Worm (Caenorhabditis elegans) whole organism, L2 larva: ENCODE data around the gene F08D12.3.

Experiments used
- C34F6.9 ChIP-seq: fragments of 150-350 bp; optimal IDR thresholded peaks from 2 replicates; lab custom pipeline; 2014; ENCODE audit warnings: missing biosample characterization, missing genetic modification characterization
- F13H6.1 ChIP-seq: sonication (generic microtip); optimal IDR thresholded peaks from 2 replicates; lab custom pipeline; 2016; ENCODE audit warnings: missing genetic modification characterization, missing compliant biosample characterization
- R02D3.7 ChIP-seq: fragments of 150-350 bp; optimal IDR thresholded peaks from 2 replicates; lab custom pipeline; 2014; ENCODE audit warnings: missing biosample characterization, missing genetic modification characterization
- ZK546.5 ChIP-seq: sonication (generic microtip); optimal IDR thresholded peaks from 2 replicates; lab custom pipeline; 2017; ENCODE audit warnings: missing biosample characterization, missing genetic modification characterization
- alr-1 ChIP-seq: fragments of 150-350 bp; optimal IDR thresholded peaks from 2 replicates; lab custom pipeline; 2014; ENCODE audit warnings: missing biosample characterization, missing genetic modification characterization
- ama-1 ChIP-seq: fragments of 150-350 bp; optimal IDR thresholded peaks from 2 replicates; lab custom pipeline; 2018; ENCODE audit warnings: inconsistent platforms
- blmp-1 ChIP-seq: sonication (generic microtip); optimal IDR thresholded peaks from 2 replicates; lab custom pipeline; 2017; ENCODE audit warnings: missing genetic modification characterization, mild to moderate bottlenecking, missing compliant biosample characterization, antibody characterized with exemption, moderate library complexity; ENCODE audit not compliant: insufficient read depth
- ceh-82 ChIP-seq: fragments of 150-350 bp; optimal IDR thresholded peaks from 2 replicates; lab custom pipeline; 2014; ENCODE audit warnings: missing biosample characterization, missing genetic modification characterization
- crh-2 ChIP-seq: sonication (generic microtip); optimal IDR thresholded peaks from 2 replicates; lab custom pipeline; 2017; ENCODE audit warnings: missing biosample characterization, missing genetic modification characterization
- dmd-4 ChIP-seq: sonication (generic microtip); optimal IDR thresholded peaks from 2 replicates; lab custom pipeline; 2017; ENCODE audit warnings: missing biosample characterization, missing genetic modification characterization
- egl-27 ChIP-seq: sonication (generic microtip); optimal IDR thresholded peaks from 3 replicates; lab custom pipeline; 2017; ENCODE audit warnings: missing biosample characterization, missing genetic modification reagents, missing genetic modification characterization
- elt-1 ChIP-seq: fragments of 150-350 bp; optimal IDR thresholded peaks from 2 replicates; lab custom pipeline; 2014; ENCODE audit warnings: missing biosample characterization, missing genetic modification characterization
- fos-1 ChIP-seq: fragments of 150-350 bp; optimal IDR thresholded peaks from 2 replicates; lab custom pipeline; 2014; ENCODE audit warnings: missing biosample characterization, missing genetic modification characterization
- lin-11 ChIP-seq: fragments of 150-350 bp; sonication (generic microtip); optimal IDR thresholded peaks from 2 replicates; lab custom pipeline; 2014; ENCODE audit warnings: missing biosample characterization, missing genetic modification characterization, inconsistent platforms, mixed read lengths
- lin-13 ChIP-seq: fragments of 150-350 bp; optimal IDR thresholded peaks from 2 replicates; lab custom pipeline; 2014; ENCODE audit warnings: missing biosample characterization, missing genetic modification reagents, missing genetic modification characterization
- lin-39 ChIP-seq: fragments of 150-350 bp; optimal IDR thresholded peaks from 2 replicates; lab custom pipeline; 2014; ENCODE audit warnings: missing biosample characterization, missing genetic modification reagents, missing genetic modification characterization
- lsy-2 ChIP-seq, 2 experiments: fragments of 150-350 bp in 1 of 2; sonication (generic microtip) in 1 of 2; optimal IDR thresholded peaks; 2 replicates each; lab custom pipeline; 2014 to 2017; ENCODE audit warnings: missing biosample characterization in 2 of 2, missing genetic modification characterization in 2 of 2
- mab-5 ChIP-seq: fragments of 150-350 bp; optimal IDR thresholded peaks from 2 replicates; lab custom pipeline; 2014; ENCODE audit warnings: missing biosample characterization, missing genetic modification characterization
- mbf-1 ChIP-seq: sonication (generic microtip); optimal IDR thresholded peaks from 2 replicates; lab custom pipeline; 2017; ENCODE audit warnings: missing biosample characterization, missing genetic modification characterization
- mdl-1 ChIP-seq, 2 experiments: fragments of 150-350 bp in 1 of 2; sonication (generic microtip) in 1 of 2; optimal IDR thresholded peaks; 2 replicates each; lab custom pipeline; 2017; ENCODE audit warnings: missing biosample characterization in 2 of 2, missing genetic modification characterization in 2 of 2
- nhr-10 ChIP-seq: sonication (generic microtip); optimal IDR thresholded peaks from 2 replicates; lab custom pipeline; 2017; ENCODE audit warnings: missing biosample characterization, missing genetic modification characterization
- nhr-12 ChIP-seq: fragments of 150-350 bp; optimal IDR thresholded peaks from 2 replicates; lab custom pipeline; 2014; ENCODE audit warnings: missing biosample characterization, missing genetic modification characterization
- nhr-129 ChIP-seq: fragments of 150-350 bp; optimal IDR thresholded peaks from 2 replicates; lab custom pipeline; 2014; ENCODE audit warnings: missing biosample characterization, missing genetic modification characterization
- nhr-21 ChIP-seq: fragments of 150-350 bp; optimal IDR thresholded peaks from 2 replicates; lab custom pipeline; 2014; ENCODE audit warnings: missing biosample characterization, missing genetic modification characterization
- nhr-23 ChIP-seq: fragments of 150-350 bp; optimal IDR thresholded peaks from 2 replicates; lab custom pipeline; 2014; ENCODE audit warnings: missing biosample characterization, missing genetic modification reagents, missing genetic modification characterization
- nhr-237 ChIP-seq: fragments of 150-350 bp; optimal IDR thresholded peaks from 2 replicates; lab custom pipeline; 2014; ENCODE audit warnings: missing biosample characterization, missing genetic modification characterization
- nhr-25 ChIP-seq: fragments of 150-350 bp; sonication (generic microtip); optimal IDR thresholded peaks from 3 replicates; lab custom pipeline; 2014; ENCODE audit warnings: missing biosample characterization, missing genetic modification characterization
- nhr-6 ChIP-seq: fragments of 150-350 bp; optimal IDR thresholded peaks from 2 replicates; lab custom pipeline; 2014; ENCODE audit warnings: missing biosample characterization, missing genetic modification characterization
- nhr-77 ChIP-seq: fragments of 150-350 bp; optimal IDR thresholded peaks from 2 replicates; lab custom pipeline; 2014; ENCODE audit warnings: missing biosample characterization, missing genetic modification characterization
- peb-1 ChIP-seq: fragments of 150-350 bp; optimal IDR thresholded peaks from 2 replicates; lab custom pipeline; 2014; ENCODE audit warnings: missing biosample characterization, missing genetic modification characterization
- skn-1 ChIP-seq: sonication (generic microtip); optimal IDR thresholded peaks from 2 replicates; lab custom pipeline; 2017; ENCODE audit warnings: missing biosample characterization, missing genetic modification characterization
- sma-3 ChIP-seq: sonication (generic microtip); optimal IDR thresholded peaks from 2 replicates; lab custom pipeline; 2016; ENCODE audit warnings: missing genetic modification reagents, missing genetic modification characterization, missing compliant biosample characterization
- sma-9 ChIP-seq, 2 experiments: fragments of 150-350 bp in 1 of 2; sonication (generic microtip) in 1 of 2; optimal IDR thresholded peaks; 2 replicates each; lab custom pipeline; 2014 to 2016; ENCODE audit warnings: missing genetic modification characterization in 2 of 2, mild to moderate bottlenecking in 1 of 2, missing biosample characterization in 1 of 2, missing compliant biosample characterization in 1 of 2, missing genetic modification reagents in 1 of 2, moderate library complexity in 1 of 2
- snpc-4 ChIP-seq: fragments of 150-350 bp; optimal IDR thresholded peaks from 2 replicates; lab custom pipeline; 2014; ENCODE audit warnings: missing biosample characterization, missing genetic modification characterization
- zag-1 ChIP-seq: fragments of 150-350 bp; optimal IDR thresholded peaks from 2 replicates; lab custom pipeline; 2014; ENCODE audit warnings: missing biosample characterization, missing genetic modification characterization
- ztf-4 ChIP-seq: fragments of 150-350 bp; optimal IDR thresholded peaks from 2 replicates; lab custom pipeline; 2014; ENCODE audit warnings: missing biosample characterization, missing genetic modification characterization

Gene F08D12.3

ce11 chrII:2822435-2822920, 43.1 kb downstream of the F08D12.3 start, which contains the start of the genes fut-4 and K12H6.10:
fut-4 (minus strand) TSS chrII:2822535.
K12H6.10 (plus strand) TSS chrII:2822870.
- TF ChIP-seq lsy-2 (tag; optimal IDR thresholded peaks at IDR 0.05; lab: Kevin White, UChicago) (no peak), zag-1 (tag; lab: Kevin White, UChicago) (no peak), R02D3.7 (no peak), dmd-4 (tag; lab: Kevin White, UChicago) (no peak), mab-5 (tag; lab: Kevin White, UChicago) (no peak), elt-1 (tag; lab: Kevin White, UChicago) (no peak), nhr-23 (tag; lab: Kevin White, UChicago) (no peak), nhr-237 (tag; lab: Kevin White, UChicago) (no peak), blmp-1 (tag; lab: Kevin White, UChicago) (no peak), alr-1 (no peak), lin-11 (tag; lab: Kevin White, UChicago) (no peak), snpc-4 (tag; lab: Kevin White, UChicago) (no peak), nhr-21 (tag; lab: Kevin White, UChicago) (no peak), nhr-12 (tag; lab: Kevin White, UChicago) (no peak), nhr-6 (no peak), ZK546.5 (tag; lab: Kevin White, UChicago) (no peak), ztf-4 (tag; lab: Kevin White, UChicago) (no peak)

ce11 chrII:2824169-2824568, 44.8 kb downstream of the F08D12.3 start, which contains the start of the genes K12H6.4 and K12H6.9:
K12H6.4 (minus strand) TSS chrII:2824269.
K12H6.9 (plus strand) TSS chrII:2824404.
- no peak for TF ChIP-seq skn-1 (tag; lab: Kevin White, UChicago)
- no peak for TF ChIP-seq nhr-237 (tag; lab: Kevin White, UChicago)
- TF ChIP-seq nhr-6: no peak
- TF ChIP-seq zag-1 (tag; lab: Kevin White, UChicago): no peak
- no peak for TF ChIP-seq snpc-4 (tag; lab: Kevin White, UChicago)
- TF ChIP-seq nhr-25: no peak
- TF ChIP-seq lin-11 (tag; lab: Kevin White, UChicago): no peak
- no peak for TF ChIP-seq ceh-82 (tag; lab: Kevin White, UChicago)
- TF ChIP-seq nhr-77: no peak
- TF ChIP-seq F13H6.1 (tag; lab: Kevin White, UChicago): no peak
- no peak for TF ChIP-seq lin-13 (GFP tag; lab: Kevin White, UChicago)
- no peak for TF ChIP-seq lsy-2 (tag; optimal IDR thresholded peaks at IDR 0.05; lab: Kevin White, UChicago)
- no peak for TF ChIP-seq R02D3.7
- TF ChIP-seq dmd-4 (tag; lab: Kevin White, UChicago): no peak
- no peak for TF ChIP-seq crh-2
- no peak for TF ChIP-seq sma-3 (GFP tag; lab: Kevin White, UChicago)
- no peak for TF ChIP-seq C34F6.9 (tag; lab: Kevin White, UChicago)
- TF ChIP-seq fos-1: no peak
- no peak for TF ChIP-seq lin-39 (tag; lab: Kevin White, UChicago)
- TF ChIP-seq ama-1 (lab: Kevin White, UChicago): no peak

- TF ChIP-seq ama-1 (lab: Kevin White, UChicago) (no peak), nhr-129 (no peak), nhr-237 (tag; lab: Kevin White, UChicago) (no peak), mdl-1 (tag; optimal IDR thresholded peaks at IDR 0.05; lab: Kevin White, UChicago) (no peak), mbf-1 (tag; lab: Kevin White, UChicago) (no peak), nhr-10 (tag; lab: Kevin White, UChicago) (no peak), egl-27 (tag; lab: Kevin White, UChicago) (no peak), skn-1 (tag; lab: Kevin White, UChicago) (no peak), lin-11 (tag; lab: Kevin White, UChicago) (no peak), crh-2 (no peak), nhr-77 (no peak), fos-1 (no peak), nhr-12 (tag; lab: Kevin White, UChicago) (no peak), mab-5 (tag; lab: Kevin White, UChicago) (no peak), nhr-6 (no peak)
Measured at ce11 chrII:2826073-2826472, 46.7 kb downstream of the F08D12.3 start, which contains the start of gene K12H6.5. K12H6.5 (minus strand) TSS chrII:2826173.

ce11 chrII:2827859-2828403, 48.6 kb downstream of the F08D12.3 start, which contains the start of gene K12H6.8:
K12H6.8 (plus strand) TSS chrII:2827896.
- TF ChIP-seq peb-1: no peak
- no peak for TF ChIP-seq zag-1 (tag; lab: Kevin White, UChicago)
- no peak for TF ChIP-seq sma-9 (GFP tag; optimal IDR thresholded peaks at IDR 0.05; lab: Kevin White, UChicago)
- no peak for TF ChIP-seq sma-9 (tag; optimal IDR thresholded peaks at IDR 0.05; lab: Kevin White, UChicago)
- no peak for TF ChIP-seq mbf-1 (tag; lab: Kevin White, UChicago)
- TF ChIP-seq, all 48 proteins: peak for 0
